Fruit fly (Drosophila melanogaster) whole organism, embryonic: Measurements from ENCODE around the gene CG2794.

ENCODE experiments used
- Abd-B ChIP-seq: fragments of 200-800 bp; sonication (Bioruptor generic); optimal IDR thresholded peaks from 2 replicates; lab custom pipeline; 2018; ENCODE audit warnings: missing biosample characterization, mild to moderate bottlenecking, missing genetic modification characterization, moderate library complexity
- Antp ChIP-seq: fragments of 200-800 bp; sonication (Bioruptor generic); optimal IDR thresholded peaks from 3 replicates; lab custom pipeline; 2016; ENCODE audit warnings: missing biosample characterization, missing genetic modification characterization
- Blimp-1 ChIP-seq: fragments of 200-800 bp; sonication (Bioruptor generic); optimal IDR thresholded peaks from 3 replicates; lab custom pipeline; 2018; ENCODE audit warnings: missing biosample characterization, missing genetic modification characterization, mild to moderate bottlenecking, moderate library complexity, missing genetic modification reagents
- CG10979 ChIP-seq: fragments of 200-800 bp; sonication (Bioruptor generic); optimal IDR thresholded peaks from 2 replicates; lab custom pipeline; 2018; ENCODE audit warnings: missing biosample characterization, mild to moderate bottlenecking, missing genetic modification characterization, moderate library complexity
- CG16779 ChIP-seq: fragments of 200-800 bp; sonication (Bioruptor generic); IDR thresholded peaks from 2 replicates; pipeline ENCODE4 v1.3.6; 2022; ENCODE audit warnings: missing biosample characterization, missing genetic modification characterization
- CG17361 ChIP-seq: fragments of 200-800 bp; sonication (Bioruptor generic); IDR thresholded peaks from 3 replicates; pipeline ENCODE4 v1.3.6; 2022; ENCODE audit warnings: missing biosample characterization, missing genetic modification characterization
- CG18262 ChIP-seq: fragments of 200-800 bp; optimal IDR thresholded peaks from 3 replicates; lab custom pipeline; 2019; ENCODE audit warnings: missing biosample characterization, mild to moderate bottlenecking, missing genetic modification characterization, moderate library complexity
- CG2875 ChIP-seq: fragments of 200-800 bp; sonication (Bioruptor generic); optimal IDR thresholded peaks from 2 replicates; lab custom pipeline; 2017; ENCODE audit warnings: missing biosample characterization, mild to moderate bottlenecking, missing genetic modification characterization, missing genetic modification reagents
- CG3726 ChIP-seq: fragments of 200-800 bp; sonication (Bioruptor generic); IDR thresholded peaks from 3 replicates; pipeline ENCODE4, ENCODE4 v1.3.6; 2022; ENCODE audit warnings: missing biosample characterization, missing genetic modification characterization
- CG43689 ChIP-seq: fragments of 200-800 bp; sonication (Bioruptor generic); IDR thresholded peaks from 2 replicates; pipeline ENCODE4 v1.3.6; 2022; ENCODE audit warnings: missing biosample characterization, missing genetic modification characterization
- CG4404 ChIP-seq: fragments of 200-800 bp; sonication (Bioruptor generic); IDR thresholded peaks from 2 replicates; pipeline ENCODE4 v1.3.6; 2022; ENCODE audit warnings: missing biosample characterization, missing genetic modification characterization
- CG4424 ChIP-seq: fragments of 200-800 bp; sonication (Bioruptor generic); optimal IDR thresholded peaks from 3 replicates; lab custom pipeline; 2016; ENCODE audit warnings: missing biosample characterization, missing genetic modification characterization
- CG6254 ChIP-seq: fragments of 200-800 bp; sonication (Bioruptor generic); optimal IDR thresholded peaks from 3 replicates; lab custom pipeline; 2017; ENCODE audit warnings: mild to moderate bottlenecking, missing biosample characterization, missing genetic modification reagents, missing genetic modification characterization
- CG6654 ChIP-seq: fragments of 200-800 bp; sonication (Bioruptor generic); optimal IDR thresholded peaks from 2 replicates; lab custom pipeline; 2017; ENCODE audit warnings: missing biosample characterization, mild to moderate bottlenecking, missing genetic modification characterization
- CG7839 ChIP-seq: fragments of 200-800 bp; sonication (Bioruptor generic); optimal IDR thresholded peaks from 3 replicates; lab custom pipeline; 2018; ENCODE audit warnings: missing biosample characterization, mild to moderate bottlenecking, missing genetic modification characterization, moderate library complexity
- CG8388 ChIP-seq: fragments of 200-800 bp; sonication (Bioruptor generic); optimal IDR thresholded peaks from 2 replicates; lab custom pipeline; 2019; ENCODE audit warnings: missing biosample characterization, mild to moderate bottlenecking, missing genetic modification characterization, moderate library complexity
- CG8944 ChIP-seq: fragments of 200-800 bp; sonication (Bioruptor generic); optimal IDR thresholded peaks from 3 replicates; lab custom pipeline; 2016; ENCODE audit warnings: missing biosample characterization, missing genetic modification characterization
- CTCF ChIP-seq: fragments of 200-800 bp; sonication (Bioruptor generic); optimal IDR thresholded peaks from 2 replicates; lab custom pipeline; 2017; ENCODE audit warnings: missing biosample characterization, mild to moderate bottlenecking, missing genetic modification characterization, moderate library complexity
- CoRest ChIP-seq: fragments of 200-800 bp; sonication (Bioruptor generic); optimal IDR thresholded peaks from 3 replicates; lab custom pipeline; 2018; ENCODE audit warnings: missing biosample characterization, mild to moderate bottlenecking, missing genetic modification characterization, moderate library complexity
- D ChIP-seq, 2 experiments: fragments of 200-800 bp in 1 of 2; fragments of >200 bp in 1 of 2; sonication (Bioruptor generic) in 1 of 2; optimal IDR thresholded peaks; 2 replicates in 1 of 2; 3 replicates in 1 of 2; lab custom pipeline; 2017; ENCODE audit warnings: mild to moderate bottlenecking in 1 of 2, missing biosample characterization in 1 of 2, missing genetic modification characterization in 1 of 2, missing genetic modification reagents in 1 of 2
- Drgx ChIP-seq: fragments of 200-800 bp; sonication (Bioruptor generic); IDR thresholded peaks from 2 replicates; pipeline ENCODE4 v1.3.6; 2022; ENCODE audit warnings: missing biosample characterization, missing genetic modification characterization
- GATAe ChIP-seq: fragments of 200-800 bp; sonication (Bioruptor generic); conservative IDR thresholded peaks from 2 replicates; pipeline ENCODE4 v1.3.6; 2022; ENCODE audit warnings: missing biosample characterization, missing genetic modification characterization
- H15 ChIP-seq: fragments of 200-800 bp; sonication (Bioruptor generic); IDR thresholded peaks from 3 replicates; pipeline ENCODE4 v1.3.6; 2022; ENCODE audit warnings: missing biosample characterization, missing genetic modification characterization
- Nf-YA ChIP-seq: fragments of 200-800 bp; sonication (Bioruptor generic); IDR thresholded peaks from 2 replicates; pipeline ENCODE4 v1.3.6; 2022; ENCODE audit warnings: missing biosample characterization, missing genetic modification characterization
- Oli ChIP-seq: fragments of 200-800 bp; sonication (Bioruptor generic); optimal IDR thresholded peaks from 2 replicates; lab custom pipeline; 2018; ENCODE audit warnings: missing biosample characterization, mild to moderate bottlenecking, missing genetic modification characterization, moderate library complexity
- PHDP ChIP-seq: fragments of 200-800 bp; sonication (Bioruptor generic); optimal IDR thresholded peaks from 3 replicates; lab custom pipeline; 2018; ENCODE audit warnings: missing biosample characterization, mild to moderate bottlenecking, missing genetic modification characterization, moderate library complexity
- Ssrp ChIP-seq: fragments of 200-800 bp; sonication (Bioruptor generic); optimal IDR thresholded peaks from 2 replicates; lab custom pipeline; 2018; ENCODE audit warnings: missing biosample characterization, mild to moderate bottlenecking, missing genetic modification characterization, moderate library complexity
- Usf ChIP-seq: fragments of 200-800 bp; sonication (Bioruptor generic); optimal IDR thresholded peaks from 2 replicates; lab custom pipeline; 2017; ENCODE audit warnings: missing genotype, missing biosample characterization, missing genetic modification characterization
- ap ChIP-seq: fragments of 200-800 bp; sonication (Bioruptor generic); IDR thresholded peaks from 2 replicates; pipeline ENCODE4 v1.3.6; 2022; ENCODE audit warnings: missing biosample characterization, missing genetic modification characterization
- bbx ChIP-seq: fragments of 200-800 bp; sonication (Bioruptor generic); IDR thresholded peaks from 2 replicates; pipeline ENCODE4 v1.3.6; 2022; ENCODE audit warnings: missing biosample characterization, missing genetic modification characterization; ENCODE audit not compliant: partially characterized antibody
- cato ChIP-seq: fragments of 200-800 bp; sonication (Bioruptor generic); optimal IDR thresholded peaks from 2 replicates; lab custom pipeline; 2016; ENCODE audit warnings: missing biosample characterization, missing genetic modification characterization, borderline replicate concordance
- dan ChIP-seq: fragments of 200-800 bp; sonication (Bioruptor generic); IDR thresholded peaks from 2 replicates; pipeline ENCODE4 v1.3.6; 2022; ENCODE audit warnings: missing biosample characterization, missing genetic modification characterization
- dati ChIP-seq: fragments of 200-800 bp; sonication (Bioruptor generic); IDR thresholded peaks from 2 replicates; pipeline ENCODE4 v1.3.6; 2022; ENCODE audit warnings: missing biosample characterization, missing genetic modification characterization
- dpn ChIP-seq, 2 experiments: fragments of 200-800 bp; sonication (Bioruptor generic); optimal IDR thresholded peaks; 3 replicates each; lab custom pipeline; 2016; ENCODE audit warnings: missing biosample characterization in 2 of 2, missing genetic modification characterization in 2 of 2
- emc ChIP-seq: fragments of 200-800 bp; sonication (Bioruptor generic); optimal IDR thresholded peaks from 2 replicates; lab custom pipeline; 2016; ENCODE audit warnings: missing biosample characterization, missing genetic modification characterization
- fd96Cb ChIP-seq: fragments of 200-800 bp; sonication (Bioruptor generic); optimal IDR thresholded peaks from 2 replicates; lab custom pipeline; 2018; ENCODE audit warnings: missing biosample characterization, mild to moderate bottlenecking, missing genetic modification characterization, moderate library complexity
- ftz-f1 ChIP-seq: fragments of 200-800 bp; sonication (Bioruptor generic); optimal IDR thresholded peaks from 2 replicates; lab custom pipeline; 2016; ENCODE audit warnings: missing biosample characterization, missing genetic modification characterization
- grau ChIP-seq: fragments of 200-800 bp; optimal IDR thresholded peaks from 3 replicates; lab custom pipeline; 2019; ENCODE audit warnings: missing biosample characterization, mild to moderate bottlenecking, missing genetic modification characterization, moderate library complexity
- ken ChIP-seq: fragments of 200-800 bp; sonication (Bioruptor generic); IDR thresholded peaks from 3 replicates; pipeline ENCODE4 v1.3.6; 2022; ENCODE audit warnings: missing biosample characterization, missing genetic modification characterization
- lola ChIP-seq, 3 experiments: fragments of >200 bp in 2 of 3; fragments of 200-800 bp in 1 of 3; sonication (Bioruptor generic) in 1 of 3; optimal IDR thresholded peaks; 2 replicates each; lab custom pipeline; 2017 to 2019; ENCODE audit warnings: missing biosample characterization in 3 of 3, missing genetic modification characterization in 3 of 3, mild to moderate bottlenecking in 1 of 3, moderate library complexity in 1 of 3
- nmo ChIP-seq: fragments of 200-800 bp; sonication (Bioruptor generic); optimal IDR thresholded peaks from 2 replicates; lab custom pipeline; 2018; ENCODE audit warnings: missing biosample characterization, mild to moderate bottlenecking, missing genetic modification characterization, moderate library complexity
- org-1 ChIP-seq: fragments of 200-800 bp; sonication (Bioruptor generic); optimal IDR thresholded peaks from 2 replicates; lab custom pipeline; 2017; ENCODE audit warnings: missing biosample characterization, missing genetic modification characterization
- pho ChIP-seq: fragments of 200-800 bp; sonication (Bioruptor generic); optimal IDR thresholded peaks from 2 replicates; lab custom pipeline; 2016; ENCODE audit warnings: missing biosample characterization, missing genetic modification characterization
- pzg ChIP-seq: fragments of 200-800 bp; sonication (Bioruptor generic); optimal IDR thresholded peaks from 3 replicates; lab custom pipeline; 2018; ENCODE audit warnings: missing biosample characterization, mild to moderate bottlenecking, missing genetic modification characterization, moderate library complexity
- sima ChIP-seq: fragments of 200-800 bp; sonication (Bioruptor generic); optimal IDR thresholded peaks from 2 replicates; lab custom pipeline; 2016; ENCODE audit warnings: missing biosample characterization, missing genetic modification characterization
- sr ChIP-seq: fragments of 200-800 bp; sonication (Bioruptor generic); IDR thresholded peaks from 3 replicates; pipeline ENCODE4 v1.3.6; 2022; ENCODE audit warnings: missing biosample characterization, missing genetic modification characterization
- tna ChIP-seq: fragments of 200-800 bp; sonication (Bioruptor generic); IDR thresholded peaks from 2 replicates; pipeline ENCODE4 v1.3.6; 2022; ENCODE audit warnings: missing biosample characterization, missing genetic modification characterization; ENCODE audit not compliant: partially characterized antibody
- trem ChIP-seq: fragments of 200-800 bp; optimal IDR thresholded peaks from 3 replicates; lab custom pipeline; 2019; ENCODE audit warnings: missing biosample characterization, mild to moderate bottlenecking, missing genetic modification characterization, moderate library complexity
- vnd ChIP-seq: fragments of 200-800 bp; sonication (Bioruptor generic); IDR thresholded peaks from 3 replicates; pipeline ENCODE4 v1.3.6; 2022; ENCODE audit warnings: missing biosample characterization, missing genetic modification characterization; ENCODE audit not compliant: partially characterized antibody
- yki ChIP-seq: fragments of >200 bp; optimal IDR thresholded peaks from 3 replicates; lab custom pipeline; 2018

The CG2794 gene

dm6 chr2L:522752-523151 lies 41.2 kb upstream of the CG2794 start (continued):
- TF ChIP-seq CG8944 (GFP tag; lab: Kevin White, UChicago): peak; percentile 4
- peak; percentile 48; the same call in 1 of the 2 replicates for TF ChIP-seq dati (GFP tag; lab: Robert Waterston, UW)
- peak; percentile 63 for TF ChIP-seq Blimp-1
- TF ChIP-seq Nf-YA (GFP tag; lab: Robert Waterston, UW): peak; percentile 34; the same call in 1 of the 2 replicates
- peak; percentile 48; the same call in 2 of the 3 replicates for TF ChIP-seq CG17361 (GFP tag; lab: Robert Waterston, UW)
- peak; percentile 55 for TF ChIP-seq CG2875
- no peak for TF ChIP-seq tna (GFP tag; lab: Robert Waterston, UW)
- TF ChIP-seq D (optimal IDR thresholded peaks at IDR 0.05; lab: Kevin White, UChicago): no peak
- peak; percentile 66 for TF ChIP-seq D (GFP tag; optimal IDR thresholded peaks at IDR 0.05; lab: Kevin White, UChicago)
- TF ChIP-seq lola (GFP tag; optimal IDR thresholded peaks at IDR 0.05; lab: Kevin White, UChicago): peak in 1 of 3 experiments; percentile 66
- peak; percentile 20 for TF ChIP-seq Antp (GFP tag; lab: Kevin White, UChicago)
- TF ChIP-seq dan (GFP tag; lab: Robert Waterston, UW): peak; percentile 47; the same call in 1 of the 2 replicates
- TF ChIP-seq dpn (GFP tag; optimal IDR thresholded peaks at IDR 0.05; lab: Kevin White, UChicago): peak in 1 of 2 experiments; percentile 32
- TF ChIP-seq vnd (GFP tag; lab: Robert Waterston, UW): no peak
- peak; percentile 34; the same call in 1 of the 2 replicates for TF ChIP-seq Drgx (GFP tag; lab: Robert Waterston, UW)
- peak; percentile 42; the same call in 1 of the 3 replicates for TF ChIP-seq CG3726
- TF ChIP-seq CG4424 (GFP tag; lab: Kevin White, UChicago): peak; percentile 70
- no peak for TF ChIP-seq sima
- TF ChIP-seq CTCF: peak; percentile 8
- TF ChIP-seq GATAe (GFP tag; lab: Robert Waterston, UW): peak; percentile 40; the same call in 1 of the 2 replicates
- peak; percentile 57 for TF ChIP-seq fd96Cb (tag; lab: Kevin White, UChicago)
- TF ChIP-seq ap (GFP tag; lab: Robert Waterston, UW): peak; percentile 48; the same call in 1 of the 2 replicates
- no peak for TF ChIP-seq emc (GFP tag; lab: Kevin White, UChicago)
- TF ChIP-seq H15 (GFP tag; lab: Robert Waterston, UW): peak; percentile 51; the same call in 2 of the 3 replicates
- TF ChIP-seq ftz-f1 (GFP tag; lab: Kevin White, UChicago): no peak
- TF ChIP-seq CG18262 (tag; lab: Kevin White, UChicago): peak; percentile 66
- no peak for TF ChIP-seq cato (GFP tag; lab: Kevin White, UChicago)
- TF ChIP-seq CG7839 (tag; lab: Kevin White, UChicago): peak; percentile 58
- TF ChIP-seq trem (tag; lab: Kevin White, UChicago): peak; percentile 20
- peak; percentile 30 for TF ChIP-seq Usf (GFP tag; lab: Kevin White, UChicago)
- no peak for TF ChIP-seq yki (lab: Kevin White, UChicago)
- peak; percentile 29 for TF ChIP-seq grau (tag; lab: Kevin White, UChicago)
- no peak for TF ChIP-seq CG43689 (GFP tag; lab: Robert Waterston, UW)
- peak; percentile 53 for TF ChIP-seq CG4404 (GFP tag; lab: Robert Waterston, UW)
- peak; percentile 50 for TF ChIP-seq PHDP (tag; lab: Kevin White, UChicago)
- TF ChIP-seq CG6254 (GFP tag; lab: Kevin White, UChicago): peak; percentile 33
- peak; percentile 22 for TF ChIP-seq org-1 (GFP tag; lab: Kevin White, UChicago)
- TF ChIP-seq CG8388 (GFP tag; lab: Kevin White, UChicago): peak; percentile 63
- TF ChIP-seq CG16779 (GFP tag; lab: Robert Waterston, UW): no peak
- TF ChIP-seq pho (GFP tag; lab: Kevin White, UChicago): no peak
- TF ChIP-seq Oli: peak; percentile 58
- TF ChIP-seq sr: 0 out of 3 replicates have a peak, but pooled peaks have one; percentile 8
- TF ChIP-seq Ssrp: peak; percentile 65
- TF ChIP-seq bbx (GFP tag; lab: Robert Waterston, UW): no peak
- peak; percentile 4 for TF ChIP-seq Abd-B (GFP tag; lab: Kevin White, UChicago)
- peak; percentile 72 for TF ChIP-seq CG10979 (tag; lab: Kevin White, UChicago)
- peak; percentile 74 for TF ChIP-seq nmo (GFP tag; lab: Kevin White, UChicago)
- peak; percentile 45; the same call in 1 of the 3 replicates for TF ChIP-seq ken (GFP tag; lab: Robert Waterston, UW)
- TF ChIP-seq CG6654: peak; percentile 19
- TF ChIP-seq pzg (GFP tag; lab: Kevin White, UChicago): no peak
- TF ChIP-seq CoRest: peak; percentile 53
